Worm (Caenorhabditis elegans): ENCODE data around the gene srw-17.

The srw-17 gene

ce11 chrV:15235661-15236060 lies 41.2 kb downstream of the srw-17 start, which contains the start of gene nhr-164:
Gene nhr-164 (minus strand): TSS chrV:15235761.
- TF ChIP-seq skn-1 (tag; optimal IDR thresholded peaks at IDR 0.05) (no peak), egl-27 (tag; optimal IDR thresholded peaks at IDR 0.05) (no peak), nfya-1 (tag; optimal IDR thresholded peaks at IDR 0.05; ENCODE audit: insufficient read depth) (no peak), nhr-11 (tag; optimal IDR thresholded peaks at IDR 0.05) (no peak), nhr-67 (tag; optimal IDR thresholded peaks at IDR 0.05) (no peak), lsy-12 (tag; optimal IDR thresholded peaks at IDR 0.05) (no peak), elt-2 (tag; optimal IDR thresholded peaks at IDR 0.05) (no peak), nhr-23 (tag; optimal IDR thresholded peaks at IDR 0.05) (no peak), elt-3 (tag; optimal IDR thresholded peaks at IDR 0.05) (no peak), fos-1 (tag; optimal IDR thresholded peaks at IDR 0.05) (no peak), fkh-10 (GFP tag; optimal IDR thresholded peaks at IDR 0.05) (no peak), unc-62 (GFP tag; optimal IDR thresholded peaks at IDR 0.05) (no peak), ztf-4 (tag; optimal IDR thresholded peaks at IDR 0.05) (no peak)

- TF ChIP-seq ceh-28 (tag; optimal IDR thresholded peaks at IDR 0.05) (no peak), ztf-11 (tag; optimal IDR thresholded peaks at IDR 0.05) (no peak), lsy-12 (tag; optimal IDR thresholded peaks at IDR 0.05) (no peak), nhr-76 (tag; optimal IDR thresholded peaks at IDR 0.05) (no peak), ZK546.5 (tag; optimal IDR thresholded peaks at IDR 0.05) (no peak), fos-1 (tag; optimal IDR thresholded peaks at IDR 0.05) (no peak), unc-62 (GFP tag; optimal IDR thresholded peaks at IDR 0.05) (no peak)
These were observed 44.6 kb downstream of the srw-17 start, which contains the start of gene srw-13 for ce11 chrV:15232200-15232599. Gene srw-13 (plus strand): TSS chrV:15232500.

DNA sequence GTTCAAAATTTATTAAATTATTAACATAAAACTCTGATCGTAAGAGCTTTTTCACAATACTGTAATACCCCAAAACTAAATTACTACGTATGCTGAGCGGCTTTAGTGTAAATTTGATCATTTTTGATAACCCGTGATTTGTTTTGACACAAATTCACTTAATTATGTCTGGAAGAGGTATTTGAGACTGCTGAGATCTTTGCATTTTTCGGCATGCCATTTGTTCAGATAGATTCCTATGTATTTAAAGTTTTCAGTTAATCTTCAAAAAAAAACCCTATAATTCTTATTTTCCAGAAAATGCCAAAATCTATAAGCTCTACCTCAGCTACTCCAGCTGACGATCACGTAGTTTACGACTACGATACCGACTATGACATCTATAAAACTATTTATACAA lies 46.6 kb downstream of the srw-17 start, which contains the start of gene srw-15:
Gene srw-15, plus strand, starts transcription at position 301 of the 400 bp plus-strand sequence.
- TF ChIP-seq elt-1 (tag; optimal IDR thresholded peaks at IDR 0.05) (no peak), nhr-23 (tag; optimal IDR thresholded peaks at IDR 0.05) (no peak), ztf-11 (tag; optimal IDR thresholded peaks at IDR 0.05) (no peak), aly-2 (tag; optimal IDR thresholded peaks at IDR 0.05) (no peak), egl-27 (tag; optimal IDR thresholded peaks at IDR 0.05) (no peak), daf-12 (tag; optimal IDR thresholded peaks at IDR 0.05) (no peak), nhr-77 (tag; optimal IDR thresholded peaks at IDR 0.05) (no peak), ztf-4 (tag; optimal IDR thresholded peaks at IDR 0.05) (no peak), pha-4 (tag; optimal IDR thresholded peaks at IDR 0.05) (no peak), nhr-28 (tag; optimal IDR thresholded peaks at IDR 0.05) (no peak), lin-15B (tag; optimal IDR thresholded peaks at IDR 0.05) (no peak), jun-1 (tag; optimal IDR thresholded peaks at IDR 0.05) (no peak), egl-5 (tag; optimal IDR thresholded peaks at IDR 0.05) (no peak), nhr-12 (tag; optimal IDR thresholded peaks at IDR 0.05) (no peak), elt-2 (tag; optimal IDR thresholded peaks at IDR 0.05) (no peak)

DNA sequence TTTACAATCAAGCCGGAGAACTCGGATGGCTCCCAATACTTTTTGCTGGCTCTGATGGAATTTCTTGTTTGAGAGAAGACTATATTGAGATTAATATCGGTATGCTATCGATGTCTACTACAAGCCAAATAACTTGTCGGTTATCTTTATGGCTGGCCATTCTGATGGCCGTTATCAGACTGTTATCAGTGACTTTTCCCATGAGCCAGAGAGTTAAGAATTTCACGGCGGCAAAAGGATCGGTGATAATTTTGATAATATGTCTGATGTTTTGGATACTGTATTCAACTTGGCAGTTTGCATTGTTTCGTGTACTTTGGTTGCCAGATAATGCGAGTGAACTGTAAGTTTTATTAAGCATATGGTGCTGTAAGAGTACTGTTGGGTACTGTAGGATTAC lies 50.6 kb downstream of the srw-17 start:
- TF ChIP-seq fos-1 (tag; optimal IDR thresholded peaks at IDR 0.05) (no peak), elt-2 (tag; optimal IDR thresholded peaks at IDR 0.05) (peak; percentile 56)

DNA sequence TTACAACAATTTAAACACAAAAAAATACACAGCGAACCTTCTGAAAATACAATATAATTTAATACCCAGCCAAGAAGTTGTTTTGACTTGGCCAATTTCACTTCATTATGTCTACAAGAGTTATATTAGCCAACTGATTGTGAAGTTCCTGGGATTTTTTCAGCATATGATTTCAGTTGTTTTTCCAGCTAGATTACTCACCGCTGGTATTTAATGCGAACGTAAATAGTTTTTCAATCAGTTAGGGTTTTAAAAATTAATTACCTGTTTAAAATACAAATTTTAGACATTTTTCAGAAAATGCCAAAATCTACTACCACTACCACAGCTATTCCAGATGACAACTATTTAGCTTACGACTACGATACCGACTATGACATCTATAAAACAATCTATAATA lies 51.2 kb downstream of the srw-17 start, which contains the start of gene srw-14:
Gene srw-14, plus strand, starts transcription at position 301 of the 400 bp plus-strand sequence.
- TF ChIP-seq ztf-4 (tag; optimal IDR thresholded peaks at IDR 0.05) (no peak), nhr-11 (tag; optimal IDR thresholded peaks at IDR 0.05) (no peak), nhr-23 (tag; optimal IDR thresholded peaks at IDR 0.05) (no peak), nhr-25 (tag; optimal IDR thresholded peaks at IDR 0.05) (no peak), lin-15B (tag; optimal IDR thresholded peaks at IDR 0.05) (no peak), mdl-1 (tag; optimal IDR thresholded peaks at IDR 0.05) (no peak), egl-27 (tag; optimal IDR thresholded peaks at IDR 0.05) (no peak), nfya-1 (tag; optimal IDR thresholded peaks at IDR 0.05; ENCODE audit: insufficient read depth) (no peak), snpc-4 (tag; optimal IDR thresholded peaks at IDR 0.05) (no peak), nhr-67 (tag; optimal IDR thresholded peaks at IDR 0.05) (no peak), nhr-77 (tag; optimal IDR thresholded peaks at IDR 0.05) (no peak), ceh-9 (tag; optimal IDR thresholded peaks at IDR 0.05) (no peak), nhr-28 (tag; optimal IDR thresholded peaks at IDR 0.05) (no peak), unc-39 (tag; optimal IDR thresholded peaks at IDR 0.05) (no peak), pha-4 (tag; optimal IDR thresholded peaks at IDR 0.05) (no peak), zag-1 (tag; optimal IDR thresholded peaks at IDR 0.05) (no peak), ceh-82 (tag; optimal IDR thresholded peaks at IDR 0.05) (no peak)
